Fruit fly (Drosophila melanogaster) whole organism, wandering third instar larva: Measurements from ENCODE around the gene His3.3A.

ENCODE experiments used
- CrebA ChIP-seq: fragments of 200-800 bp; sonication (Bioruptor generic); optimal IDR thresholded peaks from 2 replicates; lab custom pipeline; 2016; ENCODE audit warnings: missing biosample characterization, mild to moderate bottlenecking, missing genetic modification characterization, borderline replicate concordance
- Hnf4 ChIP-seq: fragments of 200-800 bp; sonication (Bioruptor generic); optimal IDR thresholded peaks from 2 replicates; lab custom pipeline; 2016; ENCODE audit warnings: missing biosample characterization, mild to moderate bottlenecking, missing genetic modification characterization
- Sp1 ChIP-seq: fragments of 200-800 bp; sonication (Bioruptor generic); optimal IDR thresholded peaks from 3 replicates; lab custom pipeline; 2019; ENCODE audit warnings: missing biosample characterization, mild to moderate bottlenecking, missing genetic modification characterization, moderate library complexity
- fru ChIP-seq: fragments of 200-800 bp; sonication (Bioruptor generic); optimal IDR thresholded peaks from 3 replicates; lab custom pipeline; 2016; ENCODE audit warnings: missing biosample characterization, mild to moderate bottlenecking, missing genetic modification characterization
- h ChIP-seq: fragments of 200-800 bp; sonication (Bioruptor generic); optimal IDR thresholded peaks from 3 replicates; lab custom pipeline; 2016; ENCODE audit warnings: missing biosample characterization, mild to moderate bottlenecking, missing genetic modification characterization
- jim ChIP-seq: fragments of 175-275, 200-325 bp; sonication (Bioruptor generic); optimal IDR thresholded peaks from 2 replicates; lab custom pipeline; 2016; ENCODE audit warnings: missing biosample characterization, mild to moderate bottlenecking, missing genetic modification characterization
- lola ChIP-seq: fragments of >200 bp; optimal IDR thresholded peaks from 2 replicates; lab custom pipeline; 2017; ENCODE audit warnings: missing biosample characterization, missing genetic modification characterization
- psq ChIP-seq: fragments of 200-800 bp; sonication (Bioruptor generic); optimal IDR thresholded peaks from 3 replicates; lab custom pipeline; 2017; ENCODE audit warnings: missing biosample characterization, mild to moderate bottlenecking, missing genetic modification characterization, moderate library complexity

- peak; percentile 67 for TF ChIP-seq jim (GFP tag; lab: Kevin White, UChicago)
- TF ChIP-seq fru, result peak; percentile 60
- TF ChIP-seq Hnf4, result peak; percentile 71
- peak; percentile 15 for TF ChIP-seq Sp1 (GFP tag; lab: Kevin White, UChicago)
- peak; percentile 60 for TF ChIP-seq h
- TF ChIP-seq CrebA (GFP tag; lab: Kevin White, UChicago), result no peak
- no peak for TF ChIP-seq lola (GFP tag; lab: Kevin White, UChicago)
- TF ChIP-seq psq (GFP tag; lab: Kevin White, UChicago), result peak; percentile 10
Observed at dm6 chr2L:5092992-5093695, 38.3 kb downstream of the His3.3A start, which contains the start of gene Pgant5.
